Worm (Caenorhabditis elegans) whole organism, L2 larva: ENCODE results near the gene Y38A10A.2.

ENCODE experiments used
- F13H6.1 ChIP-seq: sonication (generic microtip); optimal IDR thresholded peaks from 2 replicates; lab custom pipeline; 2016; ENCODE audit warnings: missing genetic modification characterization, missing compliant biosample characterization
- ceh-82 ChIP-seq: fragments of 150-350 bp; optimal IDR thresholded peaks from 2 replicates; lab custom pipeline; 2014; ENCODE audit warnings: missing biosample characterization, missing genetic modification characterization
- dmd-4 ChIP-seq: sonication (generic microtip); optimal IDR thresholded peaks from 2 replicates; lab custom pipeline; 2017; ENCODE audit warnings: missing biosample characterization, missing genetic modification characterization
- elt-3 ChIP-seq: sonication (generic microtip); optimal IDR thresholded peaks from 2 replicates; lab custom pipeline; 2017; ENCODE audit warnings: missing biosample characterization, missing genetic modification characterization
- lin-39 ChIP-seq: fragments of 150-350 bp; optimal IDR thresholded peaks from 2 replicates; lab custom pipeline; 2014; ENCODE audit warnings: missing biosample characterization, missing genetic modification reagents, missing genetic modification characterization
- lsy-2 ChIP-seq, 2 experiments: fragments of 150-350 bp in 1 of 2; sonication (generic microtip) in 1 of 2; optimal IDR thresholded peaks; 2 replicates each; lab custom pipeline; 2014 to 2017; ENCODE audit warnings: missing biosample characterization in 2 of 2, missing genetic modification characterization in 2 of 2
- nhr-12 ChIP-seq: fragments of 150-350 bp; optimal IDR thresholded peaks from 2 replicates; lab custom pipeline; 2014; ENCODE audit warnings: missing biosample characterization, missing genetic modification characterization
- nhr-25 ChIP-seq: fragments of 150-350 bp; sonication (generic microtip); optimal IDR thresholded peaks from 3 replicates; lab custom pipeline; 2014; ENCODE audit warnings: missing biosample characterization, missing genetic modification characterization
- nhr-77 ChIP-seq: fragments of 150-350 bp; optimal IDR thresholded peaks from 2 replicates; lab custom pipeline; 2014; ENCODE audit warnings: missing biosample characterization, missing genetic modification characterization
- snpc-4 ChIP-seq: fragments of 150-350 bp; optimal IDR thresholded peaks from 2 replicates; lab custom pipeline; 2014; ENCODE audit warnings: missing biosample characterization, missing genetic modification characterization
- zag-1 ChIP-seq: fragments of 150-350 bp; optimal IDR thresholded peaks from 2 replicates; lab custom pipeline; 2014; ENCODE audit warnings: missing biosample characterization, missing genetic modification characterization
- ztf-1 ChIP-seq: fragments of 200-800 bp; sonication (Bioruptor generic); conservative IDR thresholded peaks from 2 replicates; pipeline ENCODE4 v1.3.6; 2022; ENCODE audit warnings: missing genetic modification characterization, missing compliant biosample characterization

DNA sequence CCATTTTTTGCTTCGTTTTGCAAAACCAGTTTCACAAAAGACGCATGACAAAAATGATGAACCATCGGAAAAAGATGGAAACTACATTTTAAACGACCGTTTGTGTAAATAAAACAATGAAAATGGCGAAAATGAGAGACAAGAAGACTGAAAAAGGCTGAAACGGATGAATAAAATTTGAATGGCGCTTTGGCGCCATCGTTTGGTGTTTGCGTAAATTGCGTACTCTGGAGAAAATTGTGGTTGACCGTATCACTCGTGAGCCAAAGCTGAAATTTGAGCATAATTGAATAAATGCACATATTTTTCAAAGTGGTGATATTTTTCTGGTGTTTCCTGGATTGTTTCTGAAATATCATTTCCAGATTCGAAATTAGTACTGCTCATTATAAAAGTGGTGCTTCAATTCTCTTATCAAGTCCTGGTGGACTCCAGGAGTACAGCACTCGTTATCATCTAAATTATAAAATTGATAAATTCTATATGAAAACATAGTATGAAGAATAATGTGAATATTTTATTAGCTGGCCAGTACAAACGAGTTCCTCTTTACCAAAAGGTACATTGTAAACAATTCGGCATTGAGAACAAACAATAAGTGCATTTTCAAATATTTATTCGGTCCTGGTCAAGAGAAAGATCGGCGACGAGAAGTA is 38.1 kb upstream of the Y38A10A.2 start:
- TF ChIP-seq ztf-1 (GFP tag; lab: Robert Waterston, UW) (no peak), lin-39 (no peak), nhr-77 (tag; lab: Kevin White, UChicago) (no peak), lsy-2 (tag; optimal IDR thresholded peaks at IDR 0.05; lab: Kevin White, UChicago) (peak in 1 of 2 experiments; percentile 39), nhr-12 (no peak), zag-1 (tag; lab: Kevin White, UChicago) (no peak), dmd-4 (no peak), F13H6.1 (tag; lab: Kevin White, UChicago) (no peak), nhr-25 (tag; lab: Kevin White, UChicago) (no peak), ceh-82 (tag; lab: Kevin White, UChicago) (no peak), snpc-4 (tag; lab: Kevin White, UChicago) (no peak), elt-3 (no peak)
